Fruit fly (Drosophila melanogaster) whole organism, embryonic: ENCODE data around the gene Scox.

Source experiments
- Abd-B ChIP-seq: fragments of 200-800 bp; sonication (Bioruptor generic); optimal IDR thresholded peaks from 2 replicates; lab custom pipeline; 2018; ENCODE audit warnings: missing biosample characterization, mild to moderate bottlenecking, missing genetic modification characterization, moderate library complexity
- CG10366 ChIP-seq: fragments of 200-800 bp; sonication (Bioruptor generic); IDR thresholded peaks from 2 replicates; pipeline ENCODE4 v1.3.6; 2022; ENCODE audit warnings: missing biosample characterization, missing genetic modification characterization
- CG11723 ChIP-seq: fragments of 200-800 bp; sonication (Bioruptor generic); optimal IDR thresholded peaks from 2 replicates; lab custom pipeline; 2017; ENCODE audit warnings: missing biosample characterization, mild to moderate bottlenecking, missing genetic modification characterization
- CG14014 ChIP-seq: fragments of 200-800 bp; sonication (Bioruptor generic); IDR thresholded peaks from 2 replicates; pipeline ENCODE4 v1.3.6; 2022; ENCODE audit warnings: missing biosample characterization, missing genetic modification characterization
- CG17802 ChIP-seq: fragments of 200-800 bp; sonication (Bioruptor generic); optimal IDR thresholded peaks from 2 replicates; lab custom pipeline; 2018; ENCODE audit warnings: missing biosample characterization, mild to moderate bottlenecking, missing genetic modification characterization, moderate library complexity
- CG17829 ChIP-seq: fragments of 200-800 bp; optimal IDR thresholded peaks from 2 replicates; lab custom pipeline; 2019; ENCODE audit warnings: missing biosample characterization, mild to moderate bottlenecking, missing genetic modification characterization, moderate library complexity
- CG2678 ChIP-seq: fragments of 200-800 bp; sonication (Bioruptor generic); optimal IDR thresholded peaks from 3 replicates; lab custom pipeline; 2019; ENCODE audit warnings: missing biosample characterization, mild to moderate bottlenecking, missing genetic modification characterization, moderate library complexity
- CG30020 ChIP-seq: fragments of 200-800 bp; optimal IDR thresholded peaks from 2 replicates; lab custom pipeline; 2019; ENCODE audit warnings: missing biosample characterization, mild to moderate bottlenecking, missing genetic modification characterization, moderate library complexity
- CG4282 ChIP-seq: fragments of 200-800 bp; sonication (Bioruptor generic); optimal IDR thresholded peaks from 2 replicates; lab custom pipeline; 2016; ENCODE audit warnings: missing biosample characterization, missing genetic modification characterization
- CG43689 ChIP-seq: fragments of 200-800 bp; sonication (Bioruptor generic); IDR thresholded peaks from 2 replicates; pipeline ENCODE4 v1.3.6; 2022; ENCODE audit warnings: missing biosample characterization, missing genetic modification characterization
- CG6689 ChIP-seq: fragments of 200-800 bp; sonication (Bioruptor generic); IDR thresholded peaks from 2 replicates; pipeline ENCODE4 v1.3.6; 2022; ENCODE audit warnings: missing biosample characterization, missing genetic modification characterization
- CG8478 ChIP-seq: fragments of >200 bp; optimal IDR thresholded peaks from 2 replicates; lab custom pipeline; 2018
- CG9609 ChIP-seq: fragments of 200-800 bp; sonication (Bioruptor generic); optimal IDR thresholded peaks from 3 replicates; lab custom pipeline; 2016; ENCODE audit warnings: missing biosample characterization, missing genetic modification characterization
- CG9876 ChIP-seq: fragments of 200-800 bp; sonication (Bioruptor generic); optimal IDR thresholded peaks from 2 replicates; lab custom pipeline; 2016; ENCODE audit warnings: missing biosample characterization, missing genetic modification characterization
- D ChIP-seq, 2 experiments: fragments of 200-800 bp in 1 of 2; fragments of >200 bp in 1 of 2; sonication (Bioruptor generic) in 1 of 2; optimal IDR thresholded peaks; 2 replicates in 1 of 2; 3 replicates in 1 of 2; lab custom pipeline; 2017; ENCODE audit warnings: mild to moderate bottlenecking in 1 of 2, missing biosample characterization in 1 of 2, missing genetic modification characterization in 1 of 2, missing genetic modification reagents in 1 of 2
- D19A ChIP-seq: fragments of 200-800 bp; optimal IDR thresholded peaks from 3 replicates; lab custom pipeline; 2019; ENCODE audit warnings: missing biosample characterization, mild to moderate bottlenecking, missing genetic modification characterization, moderate library complexity
- Deaf1 ChIP-seq: fragments of 200-800 bp; optimal IDR thresholded peaks from 3 replicates; lab custom pipeline; 2019; ENCODE audit warnings: missing biosample characterization, mild to moderate bottlenecking, missing genetic modification characterization, moderate library complexity
- Dfd ChIP-seq, 2 experiments: fragments of >200 bp; optimal IDR thresholded peaks; 2 replicates each; lab custom pipeline; 2017; ENCODE audit warnings: missing biosample characterization in 2 of 2, missing genetic modification characterization in 2 of 2
- Dll ChIP-seq: fragments of 200-800 bp; sonication (Bioruptor generic); IDR thresholded peaks from 4 replicates; pipeline ENCODE4 v1.3.6; 2022; ENCODE audit warnings: missing biosample characterization, missing genetic modification characterization; ENCODE audit not compliant: partially characterized antibody
- Drgx ChIP-seq: fragments of 200-800 bp; sonication (Bioruptor generic); IDR thresholded peaks from 2 replicates; pipeline ENCODE4 v1.3.6; 2022; ENCODE audit warnings: missing biosample characterization, missing genetic modification characterization
- Eip74EF ChIP-seq, 2 experiments: fragments of 200-800 bp in 1 of 2; fragments of >200 bp in 1 of 2; sonication (Bioruptor generic) in 1 of 2; optimal IDR thresholded peaks; 2 replicates each; lab custom pipeline; 2017 to 2019; ENCODE audit warnings: missing biosample characterization in 2 of 2, missing genetic modification characterization in 2 of 2, mild to moderate bottlenecking in 1 of 2, moderate library complexity in 1 of 2
- H15 ChIP-seq: fragments of 200-800 bp; sonication (Bioruptor generic); IDR thresholded peaks from 3 replicates; pipeline ENCODE4 v1.3.6; 2022; ENCODE audit warnings: missing biosample characterization, missing genetic modification characterization
- HLH54F ChIP-seq: fragments of 200-800 bp; sonication (Bioruptor generic); optimal IDR thresholded peaks from 3 replicates; lab custom pipeline; 2016; ENCODE audit warnings: missing biosample characterization, missing genetic modification characterization
- MBD-R2 ChIP-seq: fragments of 200-800 bp; sonication (Bioruptor generic); IDR thresholded peaks from 2 replicates; pipeline ENCODE4 v1.3.6; 2022; ENCODE audit warnings: missing biosample characterization, missing genetic modification characterization
- Meics ChIP-seq: fragments of 200-800 bp; sonication (Bioruptor generic); optimal IDR thresholded peaks from 2 replicates; lab custom pipeline; 2017; ENCODE audit warnings: missing biosample characterization, mild to moderate bottlenecking, missing genetic modification characterization
- Myb ChIP-seq: fragments of 200-800 bp; sonication (Bioruptor generic); optimal IDR thresholded peaks from 2 replicates; lab custom pipeline; 2016; ENCODE audit warnings: missing biosample characterization, missing genetic modification characterization
- Nf-YA ChIP-seq: fragments of 200-800 bp; sonication (Bioruptor generic); IDR thresholded peaks from 2 replicates; pipeline ENCODE4 v1.3.6; 2022; ENCODE audit warnings: missing biosample characterization, missing genetic modification characterization
- PHDP ChIP-seq: fragments of 200-800 bp; sonication (Bioruptor generic); optimal IDR thresholded peaks from 3 replicates; lab custom pipeline; 2018; ENCODE audit warnings: missing biosample characterization, mild to moderate bottlenecking, missing genetic modification characterization, moderate library complexity
- Ravus ChIP-seq: fragments of 200-800 bp; sonication (Bioruptor generic); IDR thresholded peaks from 2 replicates; pipeline ENCODE4 v1.3.6; 2022; ENCODE audit warnings: missing biosample characterization, missing genetic modification characterization
- Rx ChIP-seq: fragments of 200-800 bp; sonication (Bioruptor generic); IDR thresholded peaks from 2 replicates; pipeline ENCODE4 v1.3.6; 2022; ENCODE audit warnings: missing biosample characterization, missing genetic modification characterization
- cad ChIP-seq: fragments of >200 bp; optimal IDR thresholded peaks from 2 replicates; lab custom pipeline; 2017; ENCODE audit warnings: missing biosample characterization, missing genetic modification characterization
- dysf ChIP-seq: fragments of 200-800 bp; sonication (Bioruptor generic); IDR thresholded peaks from 3 replicates; pipeline ENCODE4 v1.3.6; 2022; ENCODE audit warnings: missing biosample characterization, missing genetic modification characterization
- esg ChIP-seq: fragments of 200-800 bp; sonication (Bioruptor generic); conservative IDR thresholded peaks from 2 replicates; pipeline ENCODE4 v1.3.6; 2022; ENCODE audit warnings: missing biosample characterization, missing genetic modification characterization
- eyg ChIP-seq: fragments of 200-800 bp; sonication (Bioruptor generic); optimal IDR thresholded peaks from 3 replicates; lab custom pipeline; 2016; ENCODE audit warnings: missing biosample characterization, missing genetic modification characterization
- fd3F ChIP-seq: fragments of 200-800 bp; sonication (Bioruptor generic); optimal IDR thresholded peaks from 2 replicates; lab custom pipeline; 2018; ENCODE audit warnings: missing biosample characterization, mild to moderate bottlenecking, missing genetic modification characterization, moderate library complexity
- h ChIP-seq: fragments of >200 bp; optimal IDR thresholded peaks from 2 replicates; lab custom pipeline; 2017
- hb ChIP-seq: fragments of 200-800 bp; sonication (Bioruptor generic); IDR thresholded peaks from 3 replicates; pipeline ENCODE4 v1.3.6; 2022; ENCODE audit warnings: missing biosample characterization, missing genetic modification characterization; ENCODE audit not compliant: partially characterized antibody
- jigr1 ChIP-seq: fragments of 200-800 bp; sonication (Bioruptor generic); IDR thresholded peaks from 3 replicates; pipeline ENCODE4 v1.3.6; 2022; ENCODE audit warnings: missing biosample characterization, missing genetic modification characterization
- nerfin-1 ChIP-seq: fragments of 200-800 bp; sonication (Bioruptor generic); optimal IDR thresholded peaks from 3 replicates; lab custom pipeline; 2019; ENCODE audit warnings: missing biosample characterization, mild to moderate bottlenecking, missing genetic modification characterization, moderate library complexity
- nmo ChIP-seq: fragments of 200-800 bp; sonication (Bioruptor generic); optimal IDR thresholded peaks from 2 replicates; lab custom pipeline; 2018; ENCODE audit warnings: missing biosample characterization, mild to moderate bottlenecking, missing genetic modification characterization, moderate library complexity
- pb ChIP-seq: fragments of 200-800 bp; sonication (Bioruptor generic); optimal IDR thresholded peaks from 3 replicates; lab custom pipeline; 2016; ENCODE audit warnings: missing biosample characterization, missing genetic modification characterization
- phol ChIP-seq: fragments of 200-800 bp; sonication (Bioruptor generic); optimal IDR thresholded peaks from 3 replicates; lab custom pipeline; 2018; ENCODE audit warnings: missing biosample characterization, mild to moderate bottlenecking, missing genetic modification characterization, moderate library complexity
- psq ChIP-seq: fragments of 200-800 bp; sonication (Bioruptor generic); optimal IDR thresholded peaks from 2 replicates; lab custom pipeline; 2017; ENCODE audit warnings: missing biosample characterization, missing genetic modification characterization
- scrt ChIP-seq: fragments of 200-800 bp; sonication (Bioruptor generic); optimal IDR thresholded peaks from 2 replicates; lab custom pipeline; 2018; ENCODE audit warnings: missing biosample characterization, mild to moderate bottlenecking, missing genetic modification characterization, moderate library complexity
- slbo ChIP-seq: fragments of 200-800 bp; sonication (Bioruptor generic); IDR thresholded peaks from 2 replicates; pipeline ENCODE4 v1.3.6; 2022; ENCODE audit warnings: missing biosample characterization, missing genetic modification characterization
- so ChIP-seq: fragments of 200-800 bp; sonication (Bioruptor generic); IDR thresholded peaks from 3 replicates; pipeline ENCODE4 v1.3.6; 2022; ENCODE audit warnings: missing biosample characterization, missing genetic modification characterization
- sqz ChIP-seq: fragments of 200-800 bp; sonication (Bioruptor generic); optimal IDR thresholded peaks from 3 replicates; lab custom pipeline; 2018; ENCODE audit warnings: missing biosample characterization, mild to moderate bottlenecking, missing genetic modification characterization
- vvl ChIP-seq: fragments of 200-800 bp; sonication (Bioruptor generic); IDR thresholded peaks from 2 replicates; pipeline ENCODE4 v1.3.6; 2022; ENCODE audit warnings: missing biosample characterization, missing genetic modification characterization
- wek ChIP-seq: fragments of 200-800 bp; sonication (Bioruptor generic); optimal IDR thresholded peaks from 3 replicates; lab custom pipeline; 2018; ENCODE audit warnings: missing biosample characterization, mild to moderate bottlenecking, missing genetic modification characterization, moderate library complexity

Gene Scox

dm6 chr2L:4997401-4998259 is 28.9 kb upstream of the Scox start (continued):
- TF ChIP-seq hb (GFP tag; lab: Robert Waterston, UW), result peak; percentile 81; the same call in 1 of the 3 replicates
- TF ChIP-seq D (optimal IDR thresholded peaks at IDR 0.05; lab: Kevin White, UChicago), result no peak
- peak; percentile 99 for TF ChIP-seq D (GFP tag; optimal IDR thresholded peaks at IDR 0.05; lab: Kevin White, UChicago)
- TF ChIP-seq CG10366 (GFP tag; lab: Robert Waterston, UW), result peak; percentile 99
- peak; percentile 99 for TF ChIP-seq Meics (GFP tag; lab: Kevin White, UChicago)
- TF ChIP-seq CG11723 (GFP tag; lab: Kevin White, UChicago), result peak; percentile 98
- peak; percentile 99 for TF ChIP-seq CG9609 (GFP tag; lab: Kevin White, UChicago)
- TF ChIP-seq psq (GFP tag; lab: Kevin White, UChicago), result peak; percentile 95
- peak; percentile 58 to 81 for TF ChIP-seq Dfd (GFP tag; optimal IDR thresholded peaks at IDR 0.05; lab: Kevin White, UChicago)
- peak; percentile 59; the same call in 1 of the 4 replicates for TF ChIP-seq Dll (GFP tag; lab: Robert Waterston, UW)
- peak; percentile 99 for TF ChIP-seq PHDP (tag; lab: Kevin White, UChicago)
- peak; percentile 99 for TF ChIP-seq CG2678
- peak; percentile 99 for TF ChIP-seq H15 (GFP tag; lab: Robert Waterston, UW)
- TF ChIP-seq HLH54F (GFP tag; lab: Kevin White, UChicago), result peak; percentile 99
- peak; percentile 99 for TF ChIP-seq so (GFP tag; lab: Robert Waterston, UW)
- TF ChIP-seq Drgx (GFP tag; lab: Robert Waterston, UW), result peak; percentile 99
- peak; percentile 99 for TF ChIP-seq CG4282 (GFP tag; lab: Kevin White, UChicago)
- TF ChIP-seq eyg, result peak; percentile 98
- peak; percentile 97 for TF ChIP-seq nerfin-1 (tag; lab: Kevin White, UChicago)
- peak; percentile 99 for TF ChIP-seq CG6689 (GFP tag; lab: Robert Waterston, UW)
- TF ChIP-seq vvl (GFP tag; lab: Robert Waterston, UW), result peak; percentile 100
- TF ChIP-seq fd3F (GFP tag; lab: Kevin White, UChicago), result peak; percentile 97
- peak; percentile 94 for TF ChIP-seq Myb (GFP tag; lab: Kevin White, UChicago)
- TF ChIP-seq CG43689 (GFP tag; lab: Robert Waterston, UW), result peak; percentile 98
- peak; percentile 99 for TF ChIP-seq CG14014 (GFP tag; lab: Robert Waterston, UW)
- TF ChIP-seq Ravus, result peak; percentile 98
- TF ChIP-seq sqz (GFP tag; lab: Kevin White, UChicago), result peak; percentile 98
- TF ChIP-seq MBD-R2 (GFP tag; lab: Robert Waterston, UW), result peak; percentile 99
- peak; percentile 99 for TF ChIP-seq slbo (GFP tag; lab: Robert Waterston, UW)
- peak; percentile 96 for TF ChIP-seq wek (GFP tag; lab: Kevin White, UChicago)
- TF ChIP-seq Rx, result peak; percentile 99
- TF ChIP-seq Deaf1 (tag; lab: Kevin White, UChicago), result peak; percentile 98
- peak; percentile 99 for TF ChIP-seq CG9876
- TF ChIP-seq nmo, result peak; percentile 99
- TF ChIP-seq Abd-B (GFP tag; lab: Kevin White, UChicago), result no peak
- TF ChIP-seq scrt (GFP tag; lab: Kevin White, UChicago), result peak; percentile 95
- TF ChIP-seq D19A (tag; lab: Kevin White, UChicago), result peak; percentile 97
- TF ChIP-seq dysf, result peak; percentile 99
- TF ChIP-seq h (lab: Kevin White, UChicago), result no peak
- peak; percentile 99 for TF ChIP-seq jigr1 (GFP tag; lab: Robert Waterston, UW)
- peak; percentile 60 for TF ChIP-seq cad
- peak; percentile 99 for TF ChIP-seq esg (GFP tag; lab: Robert Waterston, UW)
- peak; percentile 99 for TF ChIP-seq pb
- TF ChIP-seq CG17829 (tag; lab: Kevin White, UChicago), result peak; percentile 99
- peak; percentile 91 to 97 for TF ChIP-seq Eip74EF (GFP tag; optimal IDR thresholded peaks at IDR 0.05; lab: Kevin White, UChicago)
- peak; percentile 98 for TF ChIP-seq Nf-YA
- peak; percentile 94 for TF ChIP-seq CG8478 (lab: Kevin White, UChicago)
- peak; percentile 94 for TF ChIP-seq CG17802
- TF ChIP-seq CG30020 (tag; lab: Kevin White, UChicago), result peak; percentile 88
- TF ChIP-seq phol (tag; lab: Kevin White, UChicago), result peak; percentile 99
